Worm (Caenorhabditis elegans) whole organism, L3 larva: ENCODE results near the gene snr-1.

ENCODE experiments used
- ceh-82 ChIP-seq: fragments of 150-350 bp; optimal IDR thresholded peaks from 2 replicates; lab custom pipeline; 2014; ENCODE audit warnings: missing biosample characterization, missing genetic modification characterization
- egl-27 ChIP-seq: sonication (generic microtip); optimal IDR thresholded peaks from 4 replicates; lab custom pipeline; 2017; ENCODE audit warnings: missing biosample characterization, missing genetic modification reagents, missing genetic modification characterization
- nhr-25 ChIP-seq: sonication (generic microtip); optimal IDR thresholded peaks from 2 replicates; lab custom pipeline; 2017; ENCODE audit warnings: missing biosample characterization, missing genetic modification characterization
- pha-4 ChIP-seq: fragments of 150-350 bp; optimal IDR thresholded peaks from 2 replicates; lab custom pipeline; 2014; ENCODE audit warnings: missing biosample characterization, missing genetic modification reagents, missing genetic modification characterization
- ztf-4 ChIP-seq: fragments of 150-350 bp; optimal IDR thresholded peaks from 2 replicates; lab custom pipeline; 2014; ENCODE audit warnings: missing biosample characterization, missing genetic modification characterization

- TF ChIP-seq ceh-82 (tag; lab: Kevin White, UChicago) (no peak), pha-4 (peak; percentile 91), egl-27 (tag; lab: Kevin White, UChicago) (no peak), ztf-4 (tag; lab: Kevin White, UChicago) (no peak), nhr-25 (no peak)
Observed at ce11 chrIV:17093701-17094100, 5.9 kb downstream of the snr-1 start, which contains the start of gene Y116A8C.29.
